Worm (Caenorhabditis elegans) whole organism, L4 larva: Measurements from ENCODE around the gene F44E2.3.
A peak's percentile ranks its signal among the peaks of the same experiment; 100 is the strongest.

Experiments used
- F10B5.3 ChIP-seq: sonication (generic microtip); optimal IDR thresholded peaks from 2 replicates; lab custom pipeline; 2016; ENCODE audit warnings: mild to moderate bottlenecking, missing genetic modification characterization, missing compliant biosample characterization
- F26F4.8 ChIP-seq: fragments of 200-800 bp; sonication (Bioruptor generic); conservative IDR thresholded peaks from 2 replicates; pipeline ENCODE4 v1.3.6; 2022; ENCODE audit warnings: missing genetic modification characterization, missing compliant biosample characterization
- F37D6.2 ChIP-seq: sonication (generic microtip); optimal IDR thresholded peaks from 2 replicates; lab custom pipeline; 2016; ENCODE audit warnings: mild to moderate bottlenecking, missing genetic modification characterization, missing compliant biosample characterization
- Y5F2A.4 ChIP-seq: fragments of 200-800 bp; sonication (Bioruptor generic); optimal IDR thresholded peaks from 2 replicates; lab custom pipeline; 2018; ENCODE audit warnings: mild to moderate bottlenecking, missing genetic modification characterization, missing compliant biosample characterization
- Y75B8A.6 ChIP-seq: fragments of 200-800 bp; sonication (Bioruptor generic); IDR thresholded peaks from 2 replicates; pipeline ENCODE4 v1.3.6; 2022; ENCODE audit warnings: missing genetic modification reagents, missing genetic modification characterization, missing compliant biosample characterization
- ZK546.5 ChIP-seq, 2 experiments: sonication (generic microtip); optimal IDR thresholded peaks; 2 replicates each; lab custom pipeline; 2017; ENCODE audit warnings: missing biosample characterization in 2 of 2, missing genetic modification characterization in 2 of 2
- aha-1 ChIP-seq: fragments of 150-350 bp; peaks from one replicate; lab custom pipeline; 2014; ENCODE audit warnings: missing biosample characterization, missing genetic modification characterization
- attf-4 ChIP-seq: sonication (generic microtip); optimal IDR thresholded peaks from 3 replicates; lab custom pipeline; 2017; ENCODE audit warnings: missing biosample characterization, missing genetic modification characterization
- ceh-20 ChIP-seq: fragments of 200-800 bp; sonication (Bioruptor generic); IDR thresholded peaks from 2 replicates; pipeline ENCODE4 v1.3.6; 2022; ENCODE audit warnings: missing genetic modification reagents, missing genetic modification characterization, missing compliant biosample characterization
- ceh-32 ChIP-seq: sonication (generic microtip); optimal IDR thresholded peaks from 2 replicates; lab custom pipeline; 2016; ENCODE audit warnings: mild to moderate bottlenecking, missing genetic modification characterization, missing compliant biosample characterization; ENCODE audit not compliant: poor library complexity
- ceh-62 ChIP-seq: sonication (generic microtip); optimal IDR thresholded peaks from 2 replicates; lab custom pipeline; 2017; ENCODE audit warnings: missing biosample characterization, missing genetic modification characterization
- ctbp-1 ChIP-seq: fragments of 200-800 bp; sonication (Bioruptor generic); IDR thresholded peaks from 2 replicates; pipeline ENCODE4 v1.3.6; 2022; ENCODE audit warnings: missing genetic modification reagents, missing genetic modification characterization, missing compliant biosample characterization
- daf-12 ChIP-seq: fragments of 150-350 bp; optimal IDR thresholded peaks from 2 replicates; lab custom pipeline; 2014; ENCODE audit warnings: missing biosample characterization, missing genetic modification reagents, missing genetic modification characterization
- daf-16 ChIP-seq, 3 experiments: sonication (generic microtip); optimal IDR thresholded peaks; 2 replicates each; lab custom pipeline; 2016 to 2017; ENCODE audit warnings: missing genetic modification characterization in 3 of 3, missing genetic modification reagents in 3 of 3, mild to moderate bottlenecking in 2 of 3, missing compliant biosample characterization in 2 of 3, missing biosample characterization in 1 of 3, moderate library complexity in 1 of 3
- dmd-6 ChIP-seq: fragments of 200-800 bp; sonication (Bioruptor generic); IDR thresholded peaks from 2 replicates; pipeline ENCODE4 v1.3.6; 2022; ENCODE audit warnings: missing genetic modification reagents, missing genetic modification characterization, missing compliant biosample characterization
- dmd-8 ChIP-seq: fragments of 200-800 bp; sonication (Bioruptor generic); IDR thresholded peaks from 2 replicates; pipeline ENCODE4 v1.3.6; 2022; ENCODE audit warnings: missing genetic modification characterization, missing compliant biosample characterization
- dmd-9 ChIP-seq: fragments of 200-800 bp; sonication (Bioruptor generic); IDR thresholded peaks from 2 replicates; pipeline ENCODE4 v1.3.6; 2022; ENCODE audit warnings: missing genetic modification reagents, missing genetic modification characterization, missing compliant biosample characterization
- dpl-1 ChIP-seq: fragments of 150-350 bp; optimal IDR thresholded peaks from 2 replicates; lab custom pipeline; 2014; ENCODE audit warnings: missing biosample characterization, missing genetic modification reagents, missing genetic modification characterization
- egl-27 ChIP-seq: sonication (generic microtip); optimal IDR thresholded peaks from 3 replicates; lab custom pipeline; 2017; ENCODE audit warnings: missing biosample characterization, missing genetic modification reagents, missing genetic modification characterization
- hlh-11 ChIP-seq: fragments of 200-800 bp; sonication (Bioruptor generic); optimal IDR thresholded peaks from 2 replicates; lab custom pipeline; 2018; ENCODE audit warnings: mild to moderate bottlenecking, missing genetic modification characterization, missing compliant biosample characterization
- hmg-1.1 ChIP-seq: fragments of 200-800 bp; sonication (Bioruptor generic); IDR thresholded peaks from 2 replicates; pipeline ENCODE4 v1.3.6; 2022; ENCODE audit warnings: missing genetic modification reagents, missing genetic modification characterization, missing compliant biosample characterization
- lim-7 ChIP-seq: fragments of 200-800 bp; sonication (Bioruptor generic); IDR thresholded peaks from 2 replicates; pipeline ENCODE4 v1.3.6; 2022; ENCODE audit warnings: missing genetic modification characterization, missing compliant biosample characterization
- lin-1 ChIP-seq: fragments of 200-800 bp; sonication (Bioruptor generic); IDR thresholded peaks from 2 replicates; pipeline ENCODE4 v1.3.6; 2022; ENCODE audit warnings: missing genetic modification reagents, missing genetic modification characterization, missing compliant biosample characterization
- lin-15B ChIP-seq: fragments of 150-350 bp; sonication (generic microtip); optimal IDR thresholded peaks from 3 replicates; lab custom pipeline; 2014; ENCODE audit warnings: missing biosample characterization, missing genetic modification characterization
- lin-29 ChIP-seq: fragments of 200-800 bp; sonication (Bioruptor generic); IDR thresholded peaks from 2 replicates; pipeline ENCODE4 v1.3.6; 2022; ENCODE audit warnings: missing genetic modification reagents, missing genetic modification characterization, missing compliant biosample characterization
- lin-38 ChIP-seq: fragments of 200-800 bp; sonication (Bioruptor generic); IDR thresholded peaks from 2 replicates; pipeline ENCODE4 v1.3.6; 2022; ENCODE audit warnings: missing genetic modification reagents, missing genetic modification characterization, missing compliant biosample characterization
- lir-3 ChIP-seq: sonication (generic microtip); optimal IDR thresholded peaks from 2 replicates; lab custom pipeline; 2016; ENCODE audit warnings: mild to moderate bottlenecking, missing genetic modification characterization, missing compliant biosample characterization
- mdt-29 ChIP-seq: fragments of 200-800 bp; sonication (Bioruptor generic); IDR thresholded peaks from 2 replicates; pipeline ENCODE4 v1.3.6; 2022; ENCODE audit warnings: missing genetic modification reagents, missing genetic modification characterization, missing compliant biosample characterization
- mxl-2 ChIP-seq: fragments of 200-800 bp; sonication (Bioruptor generic); conservative IDR thresholded peaks from 2 replicates; pipeline ENCODE4 v1.3.6; 2022; ENCODE audit warnings: missing genetic modification reagents, missing genetic modification characterization, missing compliant biosample characterization
- mxl-3 ChIP-seq: fragments of 200-800 bp; sonication (Bioruptor generic); optimal IDR thresholded peaks from 2 replicates; lab custom pipeline; 2018; ENCODE audit warnings: mild to moderate bottlenecking, missing genetic modification characterization, missing compliant biosample characterization
- nhr-111 ChIP-seq: fragments of 200-800 bp; sonication (Bioruptor generic); optimal IDR thresholded peaks from 2 replicates; lab custom pipeline; 2018; ENCODE audit warnings: mild to moderate bottlenecking, missing genetic modification characterization, missing compliant biosample characterization
- nhr-237 ChIP-seq: sonication (generic microtip); optimal IDR thresholded peaks from 2 replicates; lab custom pipeline; 2017; ENCODE audit warnings: missing biosample characterization, missing genetic modification characterization
- nhr-25 ChIP-seq: sonication (generic microtip); optimal IDR thresholded peaks from 2 replicates; lab custom pipeline; 2017; ENCODE audit warnings: missing genetic modification characterization, mild to moderate bottlenecking, missing compliant biosample characterization, antibody characterized with exemption, moderate library complexity, borderline replicate concordance; ENCODE audit not compliant: insufficient read depth
- nhr-28 ChIP-seq: fragments of 150-350 bp; optimal IDR thresholded peaks from 2 replicates; lab custom pipeline; 2014; ENCODE audit warnings: missing biosample characterization, missing genetic modification characterization
- nhr-41 ChIP-seq: fragments of 200-800 bp; sonication (Bioruptor generic); IDR thresholded peaks from 2 replicates; pipeline ENCODE4 v1.3.6; 2022; ENCODE audit warnings: missing genetic modification reagents, missing genetic modification characterization, missing compliant biosample characterization
- nhr-42 ChIP-seq: fragments of 200-800 bp; sonication (Bioruptor generic); IDR thresholded peaks from 2 replicates; pipeline ENCODE4 v1.3.6; 2022; ENCODE audit warnings: missing genetic modification characterization, missing compliant biosample characterization
- nhr-6 ChIP-seq: fragments of 150-350 bp; optimal IDR thresholded peaks from 2 replicates; lab custom pipeline; 2014; ENCODE audit warnings: missing biosample characterization, missing genetic modification characterization
- nhr-76 ChIP-seq: fragments of 150-350 bp; optimal IDR thresholded peaks from 2 replicates; lab custom pipeline; 2014; ENCODE audit warnings: missing biosample characterization, missing genetic modification characterization
- nhr-77 ChIP-seq: fragments of 150-350 bp; optimal IDR thresholded peaks from 2 replicates; lab custom pipeline; 2014; ENCODE audit warnings: missing biosample characterization, missing genetic modification characterization
- pha-4 ChIP-seq, 2 experiments: fragments of 150-350 bp in 1 of 2; fragments of 200-800 bp in 1 of 2; sonication (Bioruptor generic) in 1 of 2; IDR thresholded peaks in 1 of 2; optimal IDR thresholded peaks in 1 of 2; 2 replicates each; pipeline versions ENCODE4 v1.3.6 to Lab custom; 2014 to 2022; ENCODE audit warnings: missing genetic modification characterization in 2 of 2, missing genetic modification reagents in 2 of 2, missing biosample characterization in 1 of 2, missing compliant biosample characterization in 1 of 2
- rbr-2 ChIP-seq: sonication (generic microtip); optimal IDR thresholded peaks from 2 replicates; lab custom pipeline; 2016; ENCODE audit warnings: missing genotype, missing genetic modification characterization, missing compliant biosample characterization
- sdz-12 ChIP-seq: fragments of 200-800 bp; sonication (Bioruptor generic); optimal IDR thresholded peaks from 2 replicates; lab custom pipeline; 2018; ENCODE audit warnings: mild to moderate bottlenecking, missing genetic modification characterization, missing compliant biosample characterization
- snpc-1.2 ChIP-seq: fragments of 200-800 bp; sonication (Bioruptor generic); IDR thresholded peaks from 2 replicates; pipeline ENCODE4 v1.3.6; 2022; ENCODE audit warnings: missing genetic modification reagents, missing genetic modification characterization, missing compliant biosample characterization
- spr-1 ChIP-seq: sonication (generic microtip); optimal IDR thresholded peaks from 2 replicates; lab custom pipeline; 2016; ENCODE audit warnings: mild to moderate bottlenecking, missing genetic modification characterization, missing compliant biosample characterization
- tag-97 ChIP-seq: fragments of 200-800 bp; sonication (Bioruptor generic); IDR thresholded peaks from 2 replicates; pipeline ENCODE4 v1.3.6; 2022; ENCODE audit warnings: missing genetic modification characterization, missing compliant biosample characterization
- unc-62 ChIP-seq, 3 experiments: fragments of 150-350 bp in 1 of 3; sonication (generic microtip); optimal IDR thresholded peaks in 2 of 3; peaks in 1 of 3; 1 replicate in 1 of 3; 2 replicates in 2 of 3; lab custom pipeline; 2014 to 2017; ENCODE audit warnings: missing biosample characterization in 3 of 3, missing genetic modification characterization in 3 of 3, missing genetic modification reagents in 3 of 3, missing genotype in 1 of 3
- zfp-3 ChIP-seq: fragments of 200-800 bp; sonication (Bioruptor generic); conservative IDR thresholded peaks from 2 replicates; pipeline ENCODE4 v1.3.6; 2022; ENCODE audit warnings: missing genetic modification reagents, missing genetic modification characterization, missing compliant biosample characterization
- zip-11 ChIP-seq: fragments of 200-800 bp; sonication (Bioruptor generic); IDR thresholded peaks from 2 replicates; pipeline ENCODE4 v1.3.6; 2022; ENCODE audit warnings: missing genetic modification characterization, missing compliant biosample characterization
- ztf-7 ChIP-seq: fragments of 150-350 bp; optimal IDR thresholded peaks from 2 replicates; lab custom pipeline; 2014; ENCODE audit warnings: missing biosample characterization, missing genetic modification characterization

F44E2.3 gene

ce11 chrIII:8797211-8797733 is 31.8 kb downstream of the F44E2.3 start (continued):
- TF ChIP-seq mdt-29 (GFP tag; lab: Robert Waterston, UW) = no peak
- TF ChIP-seq F37D6.2 (tag; lab: Kevin White, UChicago) = peak; percentile 80
- TF ChIP-seq lin-38 (GFP tag; lab: Robert Waterston, UW) = peak; percentile 42
- peak; percentile 64 for TF ChIP-seq spr-1 (tag; lab: Kevin White, UChicago)
- no peak; the same call in 1 of the 2 replicates for TF ChIP-seq lin-29
- TF ChIP-seq ztf-7 = peak; percentile 35
- TF ChIP-seq nhr-6 (tag; lab: Kevin White, UChicago) = peak; percentile 40
- TF ChIP-seq lim-7 (GFP tag; lab: Robert Waterston, UW) = 0 out of 2 replicates have a peak, but pooled peaks have one; percentile 43
- TF ChIP-seq unc-62 (GFP tag; optimal IDR thresholded peaks at IDR 0.05 in 1 of 2; lab: Kevin White, UChicago) = peak in 1 of 2 experiments; percentile 93
- TF ChIP-seq unc-62 (tag; optimal IDR thresholded peaks at IDR 0.05; lab: Kevin White, UChicago) = no peak
- TF ChIP-seq zip-11 (GFP tag; lab: Robert Waterston, UW) = no peak
- TF ChIP-seq lir-3 (tag; lab: Kevin White, UChicago) = no peak
- TF ChIP-seq F10B5.3 (tag; lab: Kevin White, UChicago) = peak; percentile 23
- TF ChIP-seq attf-4 = peak; percentile 19
- no peak for TF ChIP-seq nhr-42
- TF ChIP-seq lin-1 (GFP tag; lab: Robert Waterston, UW) = peak; percentile 70
- no peak for TF ChIP-seq sdz-12 (GFP tag; lab: Kevin White, UChicago)
- no peak for TF ChIP-seq mxl-2 (GFP tag; lab: Robert Waterston, UW)
- TF ChIP-seq daf-16 (GFP tag; optimal IDR thresholded peaks at IDR 0.05; lab: Kevin White, UChicago) = peak in 1 of 2 experiments; percentile 12
- peak; percentile 79 for TF ChIP-seq daf-16 (tag; optimal IDR thresholded peaks at IDR 0.05; lab: Kevin White, UChicago)
- TF ChIP-seq nhr-25 (tag; lab: Kevin White, UChicago) = peak; percentile 8
- TF ChIP-seq ZK546.5 (tag; optimal IDR thresholded peaks at IDR 0.05; lab: Kevin White, UChicago) = peak in 1 of 2 experiments; percentile 21
- TF ChIP-seq dmd-6 (GFP tag; lab: Robert Waterston, UW) = peak; percentile 96
- no peak for TF ChIP-seq egl-27 (tag; lab: Kevin White, UChicago)
- no peak for TF ChIP-seq dmd-8 (GFP tag; lab: Robert Waterston, UW)
- TF ChIP-seq nhr-76 (tag; lab: Kevin White, UChicago) = no peak
- TF ChIP-seq Y75B8A.6 (GFP tag; lab: Robert Waterston, UW) = no peak
- peak; percentile 74 for TF ChIP-seq aha-1 (tag; lab: Kevin White, UChicago)
- TF ChIP-seq lin-15B (tag; lab: Kevin White, UChicago) = no peak
- TF ChIP-seq F26F4.8 (GFP tag; lab: Robert Waterston, UW) = no peak
- no peak for TF ChIP-seq ceh-32 (tag; lab: Kevin White, UChicago)
- TF ChIP-seq ceh-62 (tag; lab: Kevin White, UChicago) = no peak
- no peak for TF ChIP-seq Y5F2A.4
- TF ChIP-seq nhr-77 = peak; percentile 93
- TF ChIP-seq ceh-20 (GFP tag; lab: Robert Waterston, UW) = peak; percentile 69; the same call in 1 of the 2 replicates
- TF ChIP-seq nhr-237 = no peak
- TF ChIP-seq tag-97 = no peak
- TF ChIP-seq ctbp-1 (GFP tag; lab: Robert Waterston, UW) = peak; percentile 92
- peak; percentile 99 for TF ChIP-seq nhr-28 (tag; lab: Kevin White, UChicago)
- TF ChIP-seq nhr-41 (GFP tag; lab: Robert Waterston, UW) = peak; percentile 54; the same call in 1 of the 2 replicates
- peak; percentile 93 for TF ChIP-seq mxl-3 (GFP tag; lab: Kevin White, UChicago)
- no peak for TF ChIP-seq dmd-9 (GFP tag; lab: Robert Waterston, UW)
- TF ChIP-seq hmg-1.1 (GFP tag; lab: Robert Waterston, UW) = peak; percentile 80
- peak; percentile 17; the same call in 1 of the 2 replicates for TF ChIP-seq pha-4 (GFP tag; IDR thresholded peaks at IDR 0.05; lab: Robert Waterston, UW)
- no peak for TF ChIP-seq pha-4 (tag; optimal IDR thresholded peaks at IDR 0.05; lab: Kevin White, UChicago)
- peak; percentile 92 for TF ChIP-seq rbr-2 (tag; lab: Kevin White, UChicago)
- TF ChIP-seq snpc-1.2 (GFP tag; lab: Robert Waterston, UW) = no peak
- peak; percentile 99 for TF ChIP-seq hlh-11 (tag; lab: Kevin White, UChicago)
- 0 out of 2 replicates have a peak, but pooled peaks have one; percentile 21 for TF ChIP-seq zfp-3 (GFP tag; lab: Robert Waterston, UW)
- no peak for TF ChIP-seq daf-12 (tag; lab: Kevin White, UChicago)
- no peak for TF ChIP-seq nhr-111 (GFP tag; lab: Kevin White, UChicago)
- TF ChIP-seq dpl-1 (GFP tag; lab: Kevin White, UChicago) = peak; percentile 58
